Fruit fly (Drosophila melanogaster) whole organism, embryonic: ENCODE results near the gene dj-1beta.

Source experiments
- ATbp ChIP-seq: fragments of 200-800 bp; sonication (Bioruptor generic); optimal IDR thresholded peaks from 2 replicates; lab custom pipeline; 2017; ENCODE audit warnings: missing biosample characterization, mild to moderate bottlenecking, missing genetic modification characterization, missing genetic modification reagents
- CG10979 ChIP-seq: fragments of 200-800 bp; sonication (Bioruptor generic); optimal IDR thresholded peaks from 2 replicates; lab custom pipeline; 2018; ENCODE audit warnings: missing biosample characterization, mild to moderate bottlenecking, missing genetic modification characterization, moderate library complexity
- CG12071 ChIP-seq: fragments of 200-800 bp; sonication (Bioruptor generic); optimal IDR thresholded peaks from 3 replicates; lab custom pipeline; 2018; ENCODE audit warnings: missing biosample characterization, mild to moderate bottlenecking, missing genetic modification characterization
- CG12769 ChIP-seq: fragments of 200-800 bp; sonication (Bioruptor generic); optimal IDR thresholded peaks from 2 replicates; lab custom pipeline; 2019; ENCODE audit warnings: missing biosample characterization, mild to moderate bottlenecking, missing genetic modification characterization, moderate library complexity
- CG14014 ChIP-seq: fragments of 200-800 bp; sonication (Bioruptor generic); IDR thresholded peaks from 2 replicates; pipeline ENCODE4 v1.3.6; 2022; ENCODE audit warnings: missing biosample characterization, missing genetic modification characterization
- CG15269 ChIP-seq: fragments of 200-800 bp; sonication (Bioruptor generic); optimal IDR thresholded peaks from 2 replicates; lab custom pipeline; 2018; ENCODE audit warnings: missing biosample characterization, mild to moderate bottlenecking, missing genetic modification characterization, moderate library complexity
- CG15479 ChIP-seq: fragments of 200-800 bp; sonication (Bioruptor generic); optimal IDR thresholded peaks from 3 replicates; lab custom pipeline; 2019; ENCODE audit warnings: missing biosample characterization, mild to moderate bottlenecking, missing genetic modification characterization, moderate library complexity
- CG18262 ChIP-seq: fragments of 200-800 bp; optimal IDR thresholded peaks from 3 replicates; lab custom pipeline; 2019; ENCODE audit warnings: missing biosample characterization, mild to moderate bottlenecking, missing genetic modification characterization, moderate library complexity
- CG18476 ChIP-seq: fragments of 200-800 bp; sonication (Bioruptor generic); optimal IDR thresholded peaks from 2 replicates; lab custom pipeline; 2016; ENCODE audit warnings: missing biosample characterization, mild to moderate bottlenecking, missing genetic modification characterization
- CG2712 ChIP-seq: fragments of 200-800 bp; optimal IDR thresholded peaks from 3 replicates; lab custom pipeline; 2019; ENCODE audit warnings: missing biosample characterization, mild to moderate bottlenecking, missing genetic modification characterization, moderate library complexity
- CG32532 ChIP-seq: fragments of 200-800 bp; sonication (Bioruptor generic); IDR thresholded peaks from 2 replicates; pipeline ENCODE4 v1.3.6; 2022; ENCODE audit warnings: missing biosample characterization, missing genetic modification characterization
- CG32772 ChIP-seq: fragments of 200-800 bp; sonication (Bioruptor generic); IDR thresholded peaks from 2 replicates; pipeline ENCODE4 v1.3.6; 2022; ENCODE audit warnings: missing biosample characterization, missing genetic modification characterization
- CG3281 ChIP-seq: fragments of 200-800 bp; sonication (Bioruptor generic); optimal IDR thresholded peaks from 3 replicates; lab custom pipeline; 2017; ENCODE audit warnings: missing biosample characterization, mild to moderate bottlenecking, missing genetic modification characterization
- CG5245 ChIP-seq: fragments of 200-800 bp; sonication (Bioruptor generic); optimal IDR thresholded peaks from 3 replicates; lab custom pipeline; 2016; ENCODE audit warnings: missing biosample characterization, missing genetic modification characterization
- CG7357 ChIP-seq: fragments of 200-800 bp; sonication (Bioruptor generic); IDR thresholded peaks from 3 replicates; pipeline ENCODE4 v1.3.6; 2022; ENCODE audit warnings: missing biosample characterization, missing genetic modification characterization
- CG8359 ChIP-seq: fragments of 200-800 bp; sonication (Bioruptor generic); optimal IDR thresholded peaks from 2 replicates; lab custom pipeline; 2017; ENCODE audit warnings: missing biosample characterization, mild to moderate bottlenecking, missing genetic modification characterization, borderline replicate concordance
- CG8765 ChIP-seq: fragments of 200-800 bp; sonication (Bioruptor generic); IDR thresholded peaks from 2 replicates; pipeline ENCODE4 v1.3.6; 2022; ENCODE audit warnings: missing biosample characterization, missing genetic modification characterization
- CG9727 ChIP-seq: fragments of 200-800 bp; sonication (Bioruptor generic); optimal IDR thresholded peaks from 3 replicates; lab custom pipeline; 2017; ENCODE audit warnings: missing biosample characterization, mild to moderate bottlenecking, missing genetic modification characterization
- Doc3 ChIP-seq: fragments of 200-800 bp; sonication (Bioruptor generic); IDR thresholded peaks from 3 replicates; pipeline ENCODE4 v1.3.6; 2022; ENCODE audit warnings: missing biosample characterization, missing genetic modification characterization; ENCODE audit not compliant: partially characterized antibody
- E2f2 ChIP-seq: fragments of 200-800 bp; sonication (Bioruptor generic); IDR thresholded peaks from 2 replicates; pipeline ENCODE4 v1.3.6; 2022; ENCODE audit warnings: missing biosample characterization, missing genetic modification characterization
- Elba2 ChIP-seq: fragments of 200-800 bp; sonication (Bioruptor generic); optimal IDR thresholded peaks from 3 replicates; lab custom pipeline; 2016; ENCODE audit warnings: missing biosample characterization, missing genetic modification characterization
- Fer1 ChIP-seq: fragments of 200-800 bp; sonication (Bioruptor generic); optimal IDR thresholded peaks from 2 replicates; lab custom pipeline; 2017; ENCODE audit warnings: missing biosample characterization, mild to moderate bottlenecking, missing genetic modification characterization
- MBD-R2 ChIP-seq: fragments of 200-800 bp; sonication (Bioruptor generic); IDR thresholded peaks from 2 replicates; pipeline ENCODE4 v1.3.6; 2022; ENCODE audit warnings: missing biosample characterization, missing genetic modification characterization
- Nf-YB ChIP-seq: fragments of 200-800 bp; sonication (Bioruptor generic); optimal IDR thresholded peaks from 3 replicates; lab custom pipeline; 2019; ENCODE audit warnings: missing biosample characterization, mild to moderate bottlenecking, missing genetic modification characterization, moderate library complexity
- PHDP ChIP-seq: fragments of 200-800 bp; sonication (Bioruptor generic); optimal IDR thresholded peaks from 3 replicates; lab custom pipeline; 2018; ENCODE audit warnings: missing biosample characterization, mild to moderate bottlenecking, missing genetic modification characterization, moderate library complexity
- Six4 ChIP-seq: fragments of 200-800 bp; sonication (Bioruptor generic); optimal IDR thresholded peaks from 2 replicates; lab custom pipeline; 2016; ENCODE audit warnings: missing biosample characterization, missing genetic modification characterization
- Spps ChIP-seq: fragments of 200-800 bp; sonication (Bioruptor generic); optimal IDR thresholded peaks from 2 replicates; lab custom pipeline; 2018; ENCODE audit warnings: missing biosample characterization, mild to moderate bottlenecking, missing genetic modification characterization
- Trl ChIP-seq, 3 experiments: fragments of >200 bp in 2 of 3; fragments of 200-800 bp in 1 of 3; sonication (Bioruptor generic) in 1 of 3; optimal IDR thresholded peaks; 2 replicates in 1 of 3; 3 replicates in 2 of 3; lab custom pipeline; 2016 to 2017; ENCODE audit warnings: missing biosample characterization in 1 of 3, missing genetic modification characterization in 1 of 3
- al ChIP-seq: fragments of 200-800 bp; sonication (Bioruptor generic); IDR thresholded peaks from 2 replicates; pipeline ENCODE4 v1.3.6; 2022; ENCODE audit warnings: missing biosample characterization, missing genetic modification characterization
- ara ChIP-seq: fragments of 200-800 bp; sonication (Bioruptor generic); IDR thresholded peaks from 2 replicates; pipeline ENCODE4 v1.3.6; 2022; ENCODE audit warnings: missing biosample characterization, missing genetic modification characterization
- ato ChIP-seq: fragments of 200-800 bp; sonication (Bioruptor generic); IDR thresholded peaks from 2 replicates; pipeline ENCODE4 v1.3.6; 2022; ENCODE audit warnings: missing biosample characterization, missing genetic modification characterization; ENCODE audit not compliant: partially characterized antibody
- gem ChIP-seq: fragments of 200-800 bp; sonication (Bioruptor generic); optimal IDR thresholded peaks from 2 replicates; lab custom pipeline; 2019; ENCODE audit warnings: missing biosample characterization, mild to moderate bottlenecking, missing genetic modification characterization, moderate library complexity
- gfzf ChIP-seq: fragments of 200-800 bp; sonication (Bioruptor generic); optimal IDR thresholded peaks from 2 replicates; lab custom pipeline; 2016; ENCODE audit warnings: missing biosample characterization, mild to moderate bottlenecking, missing genetic modification characterization, moderate library complexity
- gsb ChIP-seq: fragments of 200-800 bp; sonication (Bioruptor generic); IDR thresholded peaks from 2 replicates; pipeline ENCODE4 v1.3.6; 2022; ENCODE audit warnings: missing biosample characterization, missing genetic modification characterization
- gsb-n ChIP-seq: fragments of 200-800 bp; sonication (Bioruptor generic); optimal IDR thresholded peaks from 3 replicates; lab custom pipeline; 2018; ENCODE audit warnings: missing biosample characterization, mild to moderate bottlenecking, missing genetic modification characterization
- kay ChIP-seq: fragments of 200-800 bp; sonication (Bioruptor generic); optimal IDR thresholded peaks from 2 replicates; lab custom pipeline; 2016; ENCODE audit warnings: missing biosample characterization, missing genetic modification characterization
- kni ChIP-seq: fragments of 200-800 bp; sonication (Bioruptor generic); optimal IDR thresholded peaks from 3 replicates; lab custom pipeline; 2017; ENCODE audit warnings: mild to moderate bottlenecking, missing biosample characterization, missing genetic modification reagents, missing genetic modification characterization
- maf-S ChIP-seq: fragments of 200-800 bp; sonication (Bioruptor generic); optimal IDR thresholded peaks from 2 replicates; lab custom pipeline; 2016; ENCODE audit warnings: missing biosample characterization, missing genetic modification characterization
- otp ChIP-seq: fragments of 200-800 bp; sonication (Bioruptor generic); IDR thresholded peaks from 3 replicates; pipeline ENCODE4, ENCODE4 v1.3.6; 2022; ENCODE audit warnings: missing biosample characterization, missing genetic modification characterization
- phol ChIP-seq: fragments of 200-800 bp; sonication (Bioruptor generic); optimal IDR thresholded peaks from 3 replicates; lab custom pipeline; 2018; ENCODE audit warnings: missing biosample characterization, mild to moderate bottlenecking, missing genetic modification characterization, moderate library complexity
- ranshi ChIP-seq: fragments of 200-800 bp; sonication (Bioruptor generic); IDR thresholded peaks from 2 replicates; pipeline ENCODE4 v1.3.6; 2022; ENCODE audit warnings: missing biosample characterization, missing genetic modification characterization
- row ChIP-seq: fragments of 200-800 bp; sonication (Bioruptor generic); IDR thresholded peaks from 3 replicates; pipeline ENCODE4 v1.3.6; 2022; ENCODE audit warnings: missing biosample characterization, missing genetic modification characterization
- sens ChIP-seq: fragments of 200-800 bp; sonication (Bioruptor generic); peaks from one replicate; lab custom pipeline; 2016; ENCODE audit warnings: missing biosample characterization, missing genetic modification characterization
- sob ChIP-seq: fragments of 200-800 bp; sonication (Bioruptor generic); IDR thresholded peaks from 2 replicates; pipeline ENCODE4 v1.3.6; 2022; ENCODE audit warnings: missing biosample characterization, missing genetic modification characterization
- tap ChIP-seq: fragments of 200-800 bp; optimal IDR thresholded peaks from 3 replicates; lab custom pipeline; 2019; ENCODE audit warnings: missing biosample characterization, mild to moderate bottlenecking, missing genetic modification characterization, moderate library complexity
- tna ChIP-seq: fragments of 200-800 bp; sonication (Bioruptor generic); IDR thresholded peaks from 2 replicates; pipeline ENCODE4 v1.3.6; 2022; ENCODE audit warnings: missing biosample characterization, missing genetic modification characterization; ENCODE audit not compliant: partially characterized antibody
- unc-4 ChIP-seq: fragments of 200-800 bp; sonication (Bioruptor generic); IDR thresholded peaks from 2 replicates; pipeline ENCODE4 v1.3.6; 2022; ENCODE audit warnings: missing biosample characterization, missing genetic modification characterization; ENCODE audit not compliant: partially characterized antibody
- unpg ChIP-seq: fragments of 200-800 bp; sonication (Bioruptor generic); optimal IDR thresholded peaks from 3 replicates; lab custom pipeline; 2018; ENCODE audit warnings: missing biosample characterization, mild to moderate bottlenecking, missing genetic modification characterization, moderate library complexity
- z ChIP-seq: fragments of 200-800 bp; sonication (Bioruptor generic); IDR thresholded peaks from 3 replicates; pipeline ENCODE4 v1.3.6; 2022; ENCODE audit warnings: missing biosample characterization, missing genetic modification characterization

dj-1beta gene

DNA sequence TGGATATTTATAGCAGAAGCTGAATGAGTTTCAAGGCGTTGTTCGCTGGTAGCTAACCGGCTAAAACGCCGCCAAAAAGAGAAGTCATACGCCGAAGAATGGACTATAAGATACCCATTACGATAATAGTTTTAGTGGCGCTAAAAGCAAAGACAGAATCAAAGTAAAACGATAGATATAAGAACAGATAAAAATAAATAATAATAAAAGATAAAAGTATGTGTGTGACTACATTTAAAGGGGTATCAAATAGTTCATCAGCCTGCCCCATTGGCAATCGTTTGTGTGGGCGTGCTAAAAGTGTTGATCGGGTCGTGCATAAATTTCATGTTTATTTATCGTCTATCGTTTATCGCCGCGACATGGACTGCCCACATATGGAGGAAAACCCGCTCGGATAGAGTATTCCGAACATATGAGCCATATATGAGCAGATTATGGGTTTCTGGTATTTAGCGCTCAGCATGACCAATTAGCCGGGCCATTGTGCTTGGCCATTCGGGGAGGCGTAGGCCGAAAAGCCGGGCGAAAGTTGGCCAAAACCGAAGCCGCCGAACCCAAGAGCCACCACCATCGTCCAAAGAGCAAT lies 9.5 kb upstream of the dj-1beta start (continued):
- TF ChIP-seq E2f2 (GFP tag; lab: Robert Waterston, UW) (peak; percentile 33; the same call in 1 of the 2 replicates), Elba2 (GFP tag; lab: Kevin White, UChicago) (no peak), kni (GFP tag; lab: Kevin White, UChicago) (no peak), gsb (GFP tag; lab: Robert Waterston, UW) (peak; percentile 63), phol (peak; percentile 73), CG3281 (GFP tag; lab: Kevin White, UChicago) (peak; percentile 59), CG8359 (GFP tag; lab: Kevin White, UChicago) (no peak), sens (GFP tag; lab: Kevin White, UChicago) (peak; percentile 71), ato (GFP tag; lab: Robert Waterston, UW) (no peak), maf-S (GFP tag; lab: Kevin White, UChicago) (peak; percentile 36), gsb-n (tag; lab: Kevin White, UChicago) (peak; percentile 39), tna (GFP tag; lab: Robert Waterston, UW) (peak; percentile 29; the same call in 1 of the 2 replicates), CG5245 (GFP tag; lab: Kevin White, UChicago) (peak; percentile 35), ATbp (GFP tag; lab: Kevin White, UChicago) (peak; percentile 48), tap (tag; lab: Kevin White, UChicago) (no peak), Spps (tag; lab: Kevin White, UChicago) (no peak), MBD-R2 (GFP tag; lab: Robert Waterston, UW) (peak; percentile 12; the same call in 1 of the 2 replicates), CG2712 (peak; percentile 75), CG32532 (GFP tag; lab: Robert Waterston, UW) (peak; percentile 85), al (peak; percentile 77), CG18476 (GFP tag; lab: Kevin White, UChicago) (peak; percentile 20), kay (GFP tag; lab: Kevin White, UChicago) (no peak), CG10979 (tag; lab: Kevin White, UChicago) (peak; percentile 53), CG15479 (no peak), CG12071 (GFP tag; lab: Kevin White, UChicago) (peak; percentile 50), ranshi (GFP tag; lab: Robert Waterston, UW) (peak; percentile 66), Fer1 (GFP tag; lab: Kevin White, UChicago) (peak; percentile 56), unc-4 (no peak), CG8765 (no peak), Nf-YB (GFP tag; lab: Kevin White, UChicago) (no peak), CG15269 (tag; lab: Kevin White, UChicago) (peak; percentile 83), CG12769 (tag; lab: Kevin White, UChicago) (peak; percentile 60), ara (GFP tag; lab: Robert Waterston, UW) (no peak), CG18262 (peak; percentile 59), CG14014 (GFP tag; lab: Robert Waterston, UW) (peak; percentile 79), CG32772 (GFP tag; lab: Robert Waterston, UW) (peak; percentile 51; the same call in 1 of the 2 replicates), row (peak; percentile 86), z (GFP tag; lab: Robert Waterston, UW) (no peak), gfzf (GFP tag; lab: Kevin White, UChicago) (no peak), otp (GFP tag; lab: Robert Waterston, UW) (peak; percentile 56; the same call in 1 of the 3 replicates), Six4 (GFP tag; lab: Kevin White, UChicago) (peak; percentile 10), PHDP (peak; percentile 74), sob (GFP tag; lab: Robert Waterston, UW) (peak; percentile 79), Trl (optimal IDR thresholded peaks at IDR 0.05; lab: Kevin White, UChicago) (no peak), Trl (GFP tag; optimal IDR thresholded peaks at IDR 0.05; lab: Kevin White, UChicago) (peak; percentile 21), gem (tag; lab: Kevin White, UChicago) (peak; percentile 87), CG9727 (GFP tag; lab: Kevin White, UChicago) (peak; percentile 52), Doc3 (GFP tag; lab: Robert Waterston, UW) (0 out of 3 replicates have a peak, but pooled peaks have one; percentile 12), unpg (GFP tag; lab: Kevin White, UChicago) (peak; percentile 83), CG7357 (GFP tag; lab: Robert Waterston, UW) (peak; percentile 44; the same call in 1 of the 3 replicates)
